Worm (Caenorhabditis elegans): ENCODE measurements around the gene rps-2.

- TF ChIP-seq mab-5 (tag; optimal IDR thresholded peaks at IDR 0.05) (no peak), ztf-11 (tag; optimal IDR thresholded peaks at IDR 0.05) (no peak), elt-3 (tag; optimal IDR thresholded peaks at IDR 0.05) (no peak), elt-1 (tag; optimal IDR thresholded peaks at IDR 0.05; ENCODE audit: borderline replicate concordance, insufficient read depth) (no peak)
These were observed 20.3 kb upstream of the rps-2 start, which contains the start of gene czw-1 for ce11 chrIV:7946457-7946856.
